Worm (Caenorhabditis elegans) whole organism, L2 larva: ENCODE measurements around the gene sec-15.

ENCODE experiments used
- Y55F3AM.14 ChIP-seq: fragments of 200-800 bp; sonication (Bioruptor generic); optimal IDR thresholded peaks from 2 replicates; lab custom pipeline; 2018; ENCODE audit warnings: mild to moderate bottlenecking, missing genetic modification characterization, missing compliant biosample characterization
- lin-11 ChIP-seq: fragments of 150-350 bp; sonication (generic microtip); optimal IDR thresholded peaks from 2 replicates; lab custom pipeline; 2014; ENCODE audit warnings: missing biosample characterization, missing genetic modification characterization, inconsistent platforms, mixed read lengths
- nhr-12 ChIP-seq: fragments of 150-350 bp; optimal IDR thresholded peaks from 2 replicates; lab custom pipeline; 2014; ENCODE audit warnings: missing biosample characterization, missing genetic modification characterization
- nhr-237 ChIP-seq: fragments of 150-350 bp; optimal IDR thresholded peaks from 2 replicates; lab custom pipeline; 2014; ENCODE audit warnings: missing biosample characterization, missing genetic modification characterization
- nhr-77 ChIP-seq: fragments of 150-350 bp; optimal IDR thresholded peaks from 2 replicates; lab custom pipeline; 2014; ENCODE audit warnings: missing biosample characterization, missing genetic modification characterization
- snpc-4 ChIP-seq: fragments of 150-350 bp; optimal IDR thresholded peaks from 2 replicates; lab custom pipeline; 2014; ENCODE audit warnings: missing biosample characterization, missing genetic modification characterization
- unc-62 ChIP-seq: fragments of 150-350 bp; optimal IDR thresholded peaks from 2 replicates; lab custom pipeline; 2014; ENCODE audit warnings: missing biosample characterization, missing genetic modification reagents, missing genetic modification characterization
- ztf-4 ChIP-seq: fragments of 150-350 bp; optimal IDR thresholded peaks from 2 replicates; lab custom pipeline; 2014; ENCODE audit warnings: missing biosample characterization, missing genetic modification characterization

DNA sequence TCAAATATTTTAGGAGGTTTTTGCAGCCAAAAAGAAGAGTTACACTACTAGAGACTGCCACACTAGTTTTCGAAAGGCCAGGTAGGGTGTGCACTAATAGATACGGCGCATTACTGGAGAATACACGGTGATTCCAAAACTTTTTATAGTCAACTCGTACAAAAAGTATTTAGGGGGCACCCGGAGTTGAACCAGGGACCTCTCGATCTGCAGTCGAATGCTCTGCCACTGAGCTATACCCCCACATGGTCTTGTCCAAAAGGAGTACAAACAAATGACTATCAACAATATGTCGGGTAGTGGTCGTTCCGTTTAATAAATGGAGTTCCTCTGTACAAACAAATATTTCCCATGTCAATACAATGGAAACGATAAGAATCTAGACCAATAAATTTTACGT, 17.6 kb downstream of the sec-15 start:
- no peak for TF ChIP-seq nhr-12 (tag; lab: Kevin White, UChicago)
- no peak for TF ChIP-seq ztf-4 (tag; lab: Kevin White, UChicago)
- no peak for TF ChIP-seq snpc-4 (tag; lab: Kevin White, UChicago)
- TF ChIP-seq lin-11 (tag; lab: Kevin White, UChicago) = no peak
- TF ChIP-seq nhr-77 = no peak
- no peak for TF ChIP-seq Y55F3AM.14 (GFP tag; lab: Kevin White, UChicago)
- no peak for TF ChIP-seq nhr-237 (tag; lab: Kevin White, UChicago)
- no peak for TF ChIP-seq unc-62 (GFP tag; lab: Kevin White, UChicago)
